Worm (Caenorhabditis elegans) whole organism, young adult: Measurements from ENCODE around the gene srz-62.
A peak's percentile ranks its signal among the peaks of the same experiment; 100 is the strongest.
"Not testable (repeated sequence)": the region's sequence is repeated elsewhere in the genome, so short reads cannot be mapped to it uniquely, and the experiment has no call there.

Experiments used
- B0035.1 ChIP-seq: sonication (generic microtip); optimal IDR thresholded peaks from 2 replicates; lab custom pipeline; 2016; ENCODE audit warnings: missing genetic modification characterization, mild to moderate bottlenecking, missing compliant biosample characterization, missing genotype, missing genetic modification reagents
- Y56A3A.18 ChIP-seq: fragments of 200-800 bp; sonication (Bioruptor generic); IDR thresholded peaks from 2 replicates; pipeline ENCODE4 v1.3.6; 2022; ENCODE audit warnings: missing genetic modification reagents, missing genetic modification characterization, missing compliant biosample characterization
- akir-1 ChIP-seq: fragments of 200-800 bp; sonication (Bioruptor generic); optimal IDR thresholded peaks from 2 replicates; lab custom pipeline; 2018; ENCODE audit warnings: mild to moderate bottlenecking, missing genetic modification characterization, moderate library complexity, missing compliant biosample characterization
- attf-3 ChIP-seq: fragments of 200-800 bp; sonication (Bioruptor generic); conservative IDR thresholded peaks from 2 replicates; pipeline ENCODE4 v1.3.6; 2022; ENCODE audit warnings: missing genetic modification reagents, missing genetic modification characterization, missing compliant biosample characterization
- bed-2 ChIP-seq: fragments of 200-800 bp; sonication (Bioruptor generic); IDR thresholded peaks from 2 replicates; pipeline ENCODE4 v1.3.6; 2022; ENCODE audit warnings: missing genetic modification reagents, missing genetic modification characterization, missing compliant biosample characterization
- ceh-91 ChIP-seq: fragments of 200-800 bp; sonication (Bioruptor generic); IDR thresholded peaks from 2 replicates; pipeline ENCODE4 v1.3.6; 2022; ENCODE audit warnings: missing genetic modification reagents, missing genetic modification characterization, missing compliant biosample characterization
- chd-7 ChIP-seq: sonication (generic microtip); optimal IDR thresholded peaks from 2 replicates; lab custom pipeline; 2016; ENCODE audit warnings: mild to moderate bottlenecking, missing genetic modification characterization, moderate library complexity, missing compliant biosample characterization
- dox-1 ChIP-seq: fragments of 200-800 bp; sonication (Bioruptor generic); IDR thresholded peaks from 2 replicates; pipeline ENCODE4 v1.3.6; 2022; ENCODE audit warnings: missing genetic modification reagents, missing genetic modification characterization, missing compliant biosample characterization
- egrh-3 ChIP-seq: fragments of 200-800 bp; sonication (Bioruptor generic); IDR thresholded peaks from 2 replicates; pipeline ENCODE4 v1.3.6; 2022; ENCODE audit warnings: missing genetic modification reagents, missing genetic modification characterization, missing compliant biosample characterization
- ets-4 ChIP-seq: fragments of 200-800 bp; sonication (Bioruptor generic); optimal IDR thresholded peaks from 2 replicates; lab custom pipeline; 2018; ENCODE audit warnings: mild to moderate bottlenecking, missing genetic modification characterization, missing compliant biosample characterization
- fkh-3 ChIP-seq: sonication (generic microtip); optimal IDR thresholded peaks from 2 replicates; lab custom pipeline; 2016; ENCODE audit warnings: mild to moderate bottlenecking, missing genetic modification characterization, missing compliant biosample characterization
- gei-17 ChIP-seq: fragments of 200-800 bp; sonication (Bioruptor generic); optimal IDR thresholded peaks from 2 replicates; lab custom pipeline; 2018; ENCODE audit warnings: mild to moderate bottlenecking, missing genetic modification characterization, missing compliant biosample characterization
- him-1 ChIP-seq: sonication (generic microtip); optimal IDR thresholded peaks from 2 replicates; lab custom pipeline; 2016; ENCODE audit warnings: missing genotype, missing genetic modification reagents, missing genetic modification characterization, missing compliant biosample characterization
- hlh-12 ChIP-seq: sonication (generic microtip); optimal IDR thresholded peaks from 2 replicates; lab custom pipeline; 2016; ENCODE audit warnings: missing genetic modification characterization, missing compliant biosample characterization
- hmg-1.2 ChIP-seq: fragments of 200-800 bp; sonication (Bioruptor generic); IDR thresholded peaks from 2 replicates; pipeline ENCODE4 v1.3.6; 2022; ENCODE audit warnings: missing genetic modification reagents, missing genetic modification characterization, missing compliant biosample characterization
- lag-1 ChIP-seq: fragments of 200-800 bp; sonication (Bioruptor generic); IDR thresholded peaks from 2 replicates; pipeline ENCODE4 v1.3.6; 2022; ENCODE audit warnings: missing genetic modification reagents, missing genetic modification characterization, missing compliant biosample characterization
- let-526 ChIP-seq: fragments of 200-800 bp; sonication (Bioruptor generic); IDR thresholded peaks from 2 replicates; pipeline ENCODE4 v1.3.6; 2022; ENCODE audit warnings: missing genetic modification reagents, missing genetic modification characterization, missing compliant biosample characterization
- let-607 ChIP-seq, 2 experiments: fragments of 200-800 bp in 1 of 2; sonication (Bioruptor generic) in 1 of 2; sonication (generic microtip) in 1 of 2; optimal IDR thresholded peaks; 2 replicates each; lab custom pipeline; 2016 to 2018; ENCODE audit warnings: mild to moderate bottlenecking in 2 of 2, missing compliant biosample characterization in 2 of 2, missing genetic modification characterization in 2 of 2, moderate library complexity in 2 of 2, missing genotype in 1 of 2
- lin-35 ChIP-seq, 3 experiments: fragments of 150-350 bp in 2 of 3; sonication (generic microtip) in 1 of 3; optimal IDR thresholded peaks; 2 replicates each; lab custom pipeline; 2014 to 2018; ENCODE audit warnings: missing biosample characterization in 3 of 3, missing genetic modification characterization in 3 of 3, missing genetic modification reagents in 3 of 3
- lin-40 ChIP-seq: sonication (generic microtip); optimal IDR thresholded peaks from 2 replicates; lab custom pipeline; 2016; ENCODE audit warnings: missing genetic modification characterization, mild to moderate bottlenecking, missing compliant biosample characterization, missing genotype, missing genetic modification reagents
- madf-10 ChIP-seq: sonication (generic microtip); optimal IDR thresholded peaks from 2 replicates; lab custom pipeline; 2016; ENCODE audit warnings: mild to moderate bottlenecking, missing genetic modification characterization, missing compliant biosample characterization
- madf-8 ChIP-seq: fragments of 200-800 bp; sonication (Bioruptor generic); conservative IDR thresholded peaks from 2 replicates; pipeline ENCODE4 v1.3.6; 2022; ENCODE audit warnings: missing genetic modification reagents, missing genetic modification characterization, missing compliant biosample characterization
- nhr-80 ChIP-seq: sonication (generic microtip); optimal IDR thresholded peaks from 2 replicates; lab custom pipeline; 2016; ENCODE audit warnings: missing genetic modification characterization, missing compliant biosample characterization
- rcor-1 ChIP-seq: fragments of 200-800 bp; sonication (Bioruptor generic); IDR thresholded peaks from 2 replicates; pipeline ENCODE4 v1.3.6; 2022; ENCODE audit warnings: missing genetic modification reagents, missing genetic modification characterization, missing compliant biosample characterization
- snpc-4 ChIP-seq, 5 experiments: fragments of 150-350 bp in 1 of 5; sonication (generic microtip) in 4 of 5; optimal IDR thresholded peaks; 2 replicates each; lab custom pipeline; 2014 to 2018; ENCODE audit warnings: missing genetic modification characterization in 5 of 5, missing biosample characterization in 3 of 5, antibody characterized with exemption in 2 of 5, mild to moderate bottlenecking in 2 of 5, missing compliant biosample characterization in 2 of 5, missing genotype in 2 of 5, moderate library complexity in 2 of 5, missing genetic modification reagents in 1 of 5
- tbp1 ChIP-seq: fragments of 200-800 bp; sonication (Bioruptor generic); optimal IDR thresholded peaks from 2 replicates; lab custom pipeline; 2018; ENCODE audit warnings: mild to moderate bottlenecking, missing genetic modification characterization, missing compliant biosample characterization
- unc-130 ChIP-seq: sonication (generic microtip); optimal IDR thresholded peaks from 2 replicates; lab custom pipeline; 2016; ENCODE audit warnings: missing genetic modification reagents, missing genetic modification characterization, missing compliant biosample characterization
- unc-62 ChIP-seq: fragments of 150-350 bp; optimal IDR thresholded peaks from 2 replicates; lab custom pipeline; 2014; ENCODE audit warnings: missing biosample characterization, missing genetic modification reagents, missing genetic modification characterization
- zfh-2 ChIP-seq: fragments of 200-800 bp; sonication (Bioruptor generic); conservative IDR thresholded peaks from 2 replicates; pipeline ENCODE4 v1.3.6; 2022; ENCODE audit warnings: missing genetic modification reagents, missing genetic modification characterization, missing compliant biosample characterization
- zim-3 ChIP-seq: sonication (generic microtip); optimal IDR thresholded peaks from 2 replicates; lab custom pipeline; 2017; ENCODE audit warnings: mild to moderate bottlenecking, missing genetic modification characterization, moderate library complexity, missing compliant biosample characterization
- ztf-25 ChIP-seq: fragments of 200-800 bp; sonication (Bioruptor generic); IDR thresholded peaks from 2 replicates; pipeline ENCODE4 v1.3.6; 2022; ENCODE audit warnings: missing genetic modification reagents, missing genetic modification characterization, missing compliant biosample characterization
- ztf-28 ChIP-seq: fragments of 200-800 bp; sonication (Bioruptor generic); IDR thresholded peaks from 2 replicates; pipeline ENCODE4 v1.3.6; 2022; ENCODE audit warnings: missing genetic modification reagents, missing genetic modification characterization, missing compliant biosample characterization

srz-62 gene

DNA sequence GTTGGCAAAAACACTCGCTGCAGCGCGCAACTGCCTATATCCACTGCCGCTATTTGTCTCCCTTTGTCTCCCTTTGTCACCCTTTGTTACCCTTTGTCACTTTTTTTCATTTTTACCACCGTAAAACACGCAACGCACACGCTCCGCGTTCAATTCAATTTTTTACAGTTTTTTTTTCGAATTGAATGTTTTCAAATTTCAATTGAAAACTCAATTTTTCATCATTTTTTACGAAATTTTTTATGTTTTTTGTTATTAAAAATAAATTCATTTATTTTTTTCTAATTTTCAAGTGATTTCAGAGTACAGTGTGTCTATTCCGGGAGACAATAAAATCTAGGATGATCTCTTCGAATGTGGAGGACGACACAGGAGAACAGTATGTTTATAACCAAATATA lies 42.7 kb downstream of the srz-62 start, which contains the start of gene Y46C8AL.11:
Gene Y46C8AL.11 (plus strand): TSS at position 301 of the 400 bp plus-strand sequence.
- TF ChIP-seq ztf-25 (GFP tag; lab: Robert Waterston, UW) (no peak), lin-40 (no peak), chd-7 (tag; lab: Kevin White, UChicago) (no peak), hlh-12 (tag; lab: Kevin White, UChicago) (no peak), lag-1 (GFP tag; lab: Robert Waterston, UW) (no peak), let-607 (tag; optimal IDR thresholded peaks at IDR 0.05; lab: Kevin White, UChicago) (no peak), bed-2 (GFP tag; lab: Robert Waterston, UW) (no peak), tbp1 (GFP tag; lab: Kevin White, UChicago) (no peak), let-526 (no peak), lin-35 (GFP tag; optimal IDR thresholded peaks at IDR 0.05; lab: Kevin White, UChicago) (no peak), zim-3 (tag; lab: Kevin White, UChicago) (no peak), fkh-3 (no peak), Y56A3A.18 (GFP tag; lab: Robert Waterston, UW) (no peak)

DNA sequence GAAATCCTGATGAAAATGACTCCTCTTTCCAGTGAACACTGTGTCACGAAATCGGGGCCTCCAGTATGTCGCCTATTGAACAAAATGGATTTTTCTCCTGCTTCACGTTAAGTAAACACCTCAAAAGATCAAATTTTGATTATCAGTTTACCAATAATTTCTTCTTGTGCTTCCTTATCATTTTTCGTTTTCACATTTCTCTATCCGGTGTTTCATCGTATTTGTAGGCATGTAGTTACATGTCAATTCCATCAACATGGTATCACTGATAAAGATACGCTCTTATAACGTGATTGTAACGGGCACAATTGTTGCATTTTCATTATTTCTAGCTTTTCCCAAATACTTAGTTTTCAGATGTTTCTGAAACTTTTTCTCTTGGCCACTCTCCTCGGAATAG lies 44.2 kb downstream of the srz-62 start, which contains the start of gene clec-72:
Gene clec-72 (plus strand): TSS at position 358 of the 400 bp plus-strand sequence.
- peak; percentile 43 for TF ChIP-seq unc-62 (GFP tag; lab: Kevin White, UChicago)
- TF ChIP-seq unc-130 (GFP tag; lab: Kevin White, UChicago): no peak
- TF ChIP-seq ets-4: peak; percentile 62
- TF ChIP-seq rcor-1 (GFP tag; lab: Robert Waterston, UW): no peak
- TF ChIP-seq ztf-25 (GFP tag; lab: Robert Waterston, UW): no peak
- peak; percentile 90 for TF ChIP-seq nhr-80 (tag; lab: Kevin White, UChicago)
- TF ChIP-seq madf-8 (GFP tag; lab: Robert Waterston, UW): no peak
- TF ChIP-seq ceh-91 (GFP tag; lab: Robert Waterston, UW): no peak
- no peak for TF ChIP-seq akir-1
- TF ChIP-seq gei-17 (GFP tag; lab: Kevin White, UChicago): no peak
- no peak for TF ChIP-seq B0035.1
- no peak for TF ChIP-seq him-1
- no peak for TF ChIP-seq madf-10 (tag; lab: Kevin White, UChicago)
- no peak for TF ChIP-seq attf-3 (GFP tag; lab: Robert Waterston, UW)
- TF ChIP-seq dox-1 (GFP tag; lab: Robert Waterston, UW): peak; percentile 19; the same call in 1 of the 2 replicates

DNA sequence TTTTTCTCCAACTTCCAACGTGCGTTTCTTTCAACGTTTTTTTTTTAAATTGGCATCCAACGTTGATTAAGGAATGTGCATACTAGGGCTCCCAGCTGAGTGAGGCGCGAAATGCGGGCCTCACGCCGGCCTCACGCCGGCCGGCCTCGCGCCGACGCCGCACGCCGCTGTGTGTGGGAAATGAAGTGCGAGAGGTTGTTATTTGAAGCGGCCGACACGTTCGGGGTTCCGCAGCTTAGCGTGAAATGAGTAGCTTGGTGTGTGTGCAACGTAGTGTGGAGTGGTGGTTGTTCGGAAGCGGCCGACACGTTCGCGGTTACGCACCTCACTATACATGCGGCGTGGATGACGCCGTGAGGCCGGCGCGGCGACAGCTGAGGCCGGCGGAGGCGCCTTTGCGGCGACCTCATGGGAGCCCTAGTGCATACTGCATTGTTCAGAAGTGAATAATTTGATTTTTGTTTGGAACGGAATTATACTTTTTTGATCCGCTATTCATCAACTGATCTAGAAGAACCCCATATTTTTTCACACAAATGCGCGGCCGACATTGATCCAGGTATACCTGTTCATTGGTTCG lies 47.2 kb downstream of the srz-62 start:
- TF ChIP-seq dox-1 (GFP tag; lab: Robert Waterston, UW) (peak; percentile 7; the same call in 1 of the 2 replicates), zfh-2 (GFP tag; lab: Robert Waterston, UW) (peak; percentile 86), hmg-1.2 (GFP tag; lab: Robert Waterston, UW) (peak; percentile 37), snpc-4 (tag; optimal IDR thresholded peaks at IDR 0.05; lab: Kevin White, UChicago) (peak in 1 of 4 experiments; percentile 81), egrh-3 (GFP tag; lab: Robert Waterston, UW) (peak; percentile 74; the same call in 1 of the 2 replicates), ztf-28 (0 out of 2 replicates have a peak, but pooled peaks have one; percentile 33)
- TF ChIP-seq snpc-4 (GFP tag; optimal IDR thresholded peaks at IDR 0.05; lab: Kevin White, UChicago): not testable (repeated sequence)
